Worm (Caenorhabditis elegans) whole organism, L4/young adult: ENCODE measurements around the gene cnnm-1.

Experiments used
- W03F9.2 ChIP-seq: fragments of 150-350 bp; optimal IDR thresholded peaks from 2 replicates; lab custom pipeline; 2014; ENCODE audit warnings: missing biosample characterization, missing genetic modification characterization
- dao-5 ChIP-seq: sonication (generic microtip); optimal IDR thresholded peaks from 2 replicates; lab custom pipeline; 2016; ENCODE audit warnings: missing genotype, missing genetic modification characterization, moderate library complexity, missing compliant biosample characterization
- him-1 ChIP-seq: sonication (generic microtip); optimal IDR thresholded peaks from 2 replicates; lab custom pipeline; 2016; ENCODE audit warnings: missing genotype, missing genetic modification reagents, missing genetic modification characterization, missing compliant biosample characterization

cnnm-1 gene

ce11 chrIV:17209309-17209708, 2.7 kb upstream of the cnnm-1 start:
- TF ChIP-seq W03F9.2 (tag; lab: Kevin White, UChicago) (no peak), him-1 (tag; lab: Kevin White, UChicago) (no peak)

DNA sequence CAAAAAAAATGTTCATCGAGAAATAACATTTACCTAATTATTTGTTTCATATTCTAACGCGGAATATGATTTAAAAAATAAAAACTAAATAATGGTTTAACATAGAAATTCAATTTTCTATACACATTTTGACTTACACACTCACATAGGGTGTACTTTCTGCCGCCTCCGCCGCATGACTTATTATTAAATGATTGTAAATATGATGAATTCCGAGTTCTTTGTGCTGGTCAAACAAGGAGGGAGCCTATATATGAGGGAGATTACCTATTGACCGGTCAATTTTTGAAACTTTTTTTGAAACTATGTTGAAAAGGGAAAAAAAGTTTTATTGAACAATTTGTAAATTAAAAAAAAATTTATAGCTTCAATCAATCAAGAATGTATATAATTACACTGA, 1.2 kb upstream of the cnnm-1 start:
- TF ChIP-seq him-1 (tag; lab: Kevin White, UChicago) (no peak), W03F9.2 (tag; lab: Kevin White, UChicago) (no peak)

- TF ChIP-seq him-1 (tag; lab: Kevin White, UChicago) (no peak), dao-5 (tag; lab: Kevin White, UChicago) (no peak), W03F9.2 (tag; lab: Kevin White, UChicago) (no peak)
Observed at ce11 chrIV:17199706-17200105, 6.9 kb downstream of the cnnm-1 start.

DNA sequence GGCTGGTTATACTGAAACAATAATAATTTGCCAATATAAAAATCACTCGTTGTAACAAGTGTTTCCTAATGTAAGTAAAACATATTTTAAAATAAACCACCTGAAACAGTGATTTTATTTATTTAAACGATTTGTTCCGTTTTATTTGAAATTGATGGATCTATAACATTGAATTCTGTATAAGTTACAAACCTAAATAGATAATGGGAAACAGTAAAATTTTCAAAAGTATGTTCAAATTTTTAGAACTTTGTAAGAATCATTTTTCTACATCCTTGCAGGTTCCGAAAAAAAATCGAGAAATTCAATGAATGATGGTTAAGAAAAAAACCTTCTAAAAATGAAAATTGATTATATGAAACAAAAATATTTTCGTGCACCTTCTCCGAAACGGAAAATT, 13.2 kb downstream of the cnnm-1 start:
- TF ChIP-seq W03F9.2 (tag; lab: Kevin White, UChicago) = no peak
- TF ChIP-seq him-1 (tag; lab: Kevin White, UChicago) = no peak
- TF ChIP-seq dao-5 (tag; lab: Kevin White, UChicago) = no peak

DNA sequence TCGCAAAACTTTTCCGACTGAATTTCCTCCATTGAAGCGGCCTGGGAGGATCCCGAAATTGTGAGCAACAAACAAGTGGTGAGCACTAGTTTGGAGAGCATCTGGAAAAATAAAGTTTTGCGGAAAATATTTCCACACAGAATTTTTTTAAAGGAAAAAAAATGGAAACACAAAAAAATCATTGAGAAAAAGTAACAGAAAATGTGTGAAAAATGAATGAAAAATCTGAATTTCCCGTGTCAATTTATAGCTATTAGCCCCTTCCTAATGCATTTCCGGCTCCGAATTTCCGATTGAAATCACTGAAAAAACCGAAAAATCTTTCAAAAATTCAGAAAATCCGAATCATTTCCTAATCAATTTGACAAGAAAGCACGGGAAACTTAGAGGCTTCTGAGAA, 14.9 kb downstream of the cnnm-1 start, which contains the start of gene flp-17:
Gene flp-17, minus strand, starts transcription at position 101 of the 400 bp plus-strand sequence.
- no peak for TF ChIP-seq W03F9.2 (tag; lab: Kevin White, UChicago)
- TF ChIP-seq dao-5 (tag; lab: Kevin White, UChicago) = no peak
- no peak for TF ChIP-seq him-1 (tag; lab: Kevin White, UChicago)

DNA sequence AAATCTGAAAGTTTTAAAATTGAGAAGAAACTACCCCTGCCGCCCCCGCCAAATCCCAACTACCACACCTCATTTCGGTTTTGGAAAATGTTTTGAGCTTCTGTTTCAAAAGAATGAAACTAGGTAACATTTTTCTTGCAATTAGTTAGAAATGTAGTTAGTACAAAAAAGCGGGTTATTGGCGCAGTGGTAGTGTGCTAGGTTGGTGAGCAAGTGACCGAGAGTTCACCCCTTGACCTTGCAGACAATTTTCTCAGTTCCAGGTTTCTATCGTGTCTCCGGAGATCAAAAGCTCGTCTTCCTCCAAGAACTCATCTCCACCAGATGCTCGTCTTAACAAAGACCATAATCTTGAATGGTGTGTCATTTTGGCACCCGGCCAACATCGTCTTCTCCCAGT, 17.5 kb downstream of the cnnm-1 start:
- TF ChIP-seq dao-5 (tag; lab: Kevin White, UChicago) = no peak
- no peak for TF ChIP-seq him-1 (tag; lab: Kevin White, UChicago)
- no peak for TF ChIP-seq W03F9.2 (tag; lab: Kevin White, UChicago)

ce11 chrIV:17183629-17184028, 23.0 kb downstream of the cnnm-1 start, which contains the start of gene col-138:
TSS of gene col-138 (minus strand) at chrIV:17183729.
- TF ChIP-seq W03F9.2 (tag; lab: Kevin White, UChicago) (no peak), dao-5 (tag; lab: Kevin White, UChicago) (no peak), him-1 (tag; lab: Kevin White, UChicago) (no peak)

- TF ChIP-seq him-1 (tag; lab: Kevin White, UChicago) (no peak), dao-5 (tag; lab: Kevin White, UChicago) (no peak), W03F9.2 (tag; lab: Kevin White, UChicago) (no peak)
Observed at ce11 chrIV:17183032-17183608, 23.5 kb downstream of the cnnm-1 start.

ce11 chrIV:17179565-17179964, 27.1 kb downstream of the cnnm-1 start:
- TF ChIP-seq him-1 (tag; lab: Kevin White, UChicago) = no peak
- no peak for TF ChIP-seq dao-5 (tag; lab: Kevin White, UChicago)
- no peak for TF ChIP-seq W03F9.2 (tag; lab: Kevin White, UChicago)

DNA sequence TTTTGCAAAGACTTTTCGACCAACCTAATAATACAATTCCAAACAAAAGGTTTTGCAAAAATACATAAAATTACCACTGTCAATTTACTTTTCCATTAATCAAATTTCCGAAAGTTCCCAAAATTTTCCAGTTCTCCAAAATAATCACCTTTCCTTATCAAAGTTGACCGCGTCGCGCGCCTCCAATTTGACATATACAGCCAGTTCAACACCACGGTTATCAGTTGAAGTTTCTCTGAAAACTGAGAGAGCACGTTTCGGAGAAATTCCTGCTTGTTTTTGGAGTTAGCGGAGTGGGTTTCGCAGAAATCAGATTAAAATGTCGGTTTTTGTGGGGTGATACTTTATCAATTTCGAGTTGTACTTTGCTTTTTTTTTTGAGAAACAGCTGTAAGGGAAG, 27.6 kb downstream of the cnnm-1 start:
- TF ChIP-seq him-1 (tag; lab: Kevin White, UChicago) (no peak), dao-5 (tag; lab: Kevin White, UChicago) (no peak), W03F9.2 (tag; lab: Kevin White, UChicago) (no peak)

ce11 chrIV:17176177-17176576, 30.5 kb downstream of the cnnm-1 start, which contains the start of gene C52D10.3:
TSS of gene C52D10.3 (plus strand) at chrIV:17176477.
- no peak for TF ChIP-seq dao-5 (tag; lab: Kevin White, UChicago)
- TF ChIP-seq him-1 (tag; lab: Kevin White, UChicago) = no peak
- no peak for TF ChIP-seq W03F9.2 (tag; lab: Kevin White, UChicago)

- no peak for TF ChIP-seq him-1 (tag; lab: Kevin White, UChicago)
- no peak for TF ChIP-seq W03F9.2 (tag; lab: Kevin White, UChicago)
- TF ChIP-seq dao-5 (tag; lab: Kevin White, UChicago) = no peak
Observed at ce11 chrIV:17174980-17175379, 31.7 kb downstream of the cnnm-1 start.

- TF ChIP-seq dao-5 (tag; lab: Kevin White, UChicago) = no peak
- TF ChIP-seq him-1 (tag; lab: Kevin White, UChicago) = no peak
- no peak for TF ChIP-seq W03F9.2 (tag; lab: Kevin White, UChicago)
Observed at ce11 chrIV:17174087-17174486, 32.6 kb downstream of the cnnm-1 start.

ce11 chrIV:17171732-17172131, 34.9 kb downstream of the cnnm-1 start:
- no peak for TF ChIP-seq W03F9.2 (tag; lab: Kevin White, UChicago)
